Worm (Caenorhabditis elegans): ENCODE results near the gene acs-17.

DNA sequence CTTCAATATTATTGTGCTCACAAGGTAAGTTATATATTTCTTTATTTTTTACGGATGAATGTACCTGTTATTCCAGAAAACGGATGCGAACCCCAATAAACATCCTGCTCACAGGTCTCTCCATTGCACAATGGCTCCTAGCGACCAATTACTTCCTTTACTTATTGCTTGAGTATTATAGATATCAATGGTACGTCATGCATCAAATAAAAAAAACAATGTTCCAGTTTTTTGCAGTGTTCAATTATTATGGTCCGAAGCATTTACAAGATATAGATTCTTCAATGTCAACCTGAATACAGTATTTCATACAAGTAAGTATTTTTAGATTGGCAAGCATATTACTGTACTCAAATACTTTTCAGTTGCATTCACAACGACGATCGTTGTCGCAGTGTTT, 11.4 kb downstream of the acs-17 start:
- TF ChIP-seq ceh-62 (tag; optimal IDR thresholded peaks at IDR 0.05) = no peak
- no peak for TF ChIP-seq hlh-11 (tag; optimal IDR thresholded peaks at IDR 0.05)
- TF ChIP-seq mdt-29 (GFP tag; IDR thresholded peaks at IDR 0.05) = no peak
- TF ChIP-seq madf-5 (GFP tag; IDR thresholded peaks at IDR 0.05) = no peak
- TF ChIP-seq lin-38 (GFP tag; IDR thresholded peaks at IDR 0.05) = no peak
- TF ChIP-seq aha-1 (tag) = no peak
- TF ChIP-seq unc-62 (GFP tag; optimal IDR thresholded peaks at IDR 0.05 in 1 of 2) = peak in 1 of 2 experiments; percentile 69
- TF ChIP-seq unc-62 (tag; optimal IDR thresholded peaks at IDR 0.05) = no peak
- no peak for TF ChIP-seq zfp-3 (GFP tag; conservative IDR thresholded peaks at IDR 0.05)
- no peak for TF ChIP-seq pha-4 (GFP tag; IDR thresholded peaks at IDR 0.05)
- TF ChIP-seq pha-4 (tag; optimal IDR thresholded peaks at IDR 0.05) = no peak
- TF ChIP-seq dmd-8 (GFP tag; IDR thresholded peaks at IDR 0.05) = no peak
- no peak for TF ChIP-seq ama-1 (optimal IDR thresholded peaks at IDR 0.05)
- TF ChIP-seq hlh-30 (tag; optimal IDR thresholded peaks at IDR 0.05; ENCODE audit: insufficient read depth) = no peak

Measured in whole organism, L4 larva.